Worm (Caenorhabditis elegans) whole organism, L4 larva: ENCODE measurements around the gene C03G5.14.

ENCODE experiments used
- F10B5.3 ChIP-seq: sonication (generic microtip); optimal IDR thresholded peaks from 2 replicates; lab custom pipeline; 2016; ENCODE audit warnings: mild to moderate bottlenecking, missing genetic modification characterization, missing compliant biosample characterization
- F26F4.8 ChIP-seq: fragments of 200-800 bp; sonication (Bioruptor generic); conservative IDR thresholded peaks from 2 replicates; pipeline ENCODE4 v1.3.6; 2022; ENCODE audit warnings: missing genetic modification characterization, missing compliant biosample characterization
- Y105C5A.15 ChIP-seq: fragments of 200-800 bp; sonication (Bioruptor generic); IDR thresholded peaks from 2 replicates; pipeline ENCODE4 v1.3.6; 2022; ENCODE audit warnings: missing genetic modification characterization, missing compliant biosample characterization
- Y5F2A.4 ChIP-seq: fragments of 200-800 bp; sonication (Bioruptor generic); optimal IDR thresholded peaks from 2 replicates; lab custom pipeline; 2018; ENCODE audit warnings: mild to moderate bottlenecking, missing genetic modification characterization, missing compliant biosample characterization
- Y75B8A.6 ChIP-seq: fragments of 200-800 bp; sonication (Bioruptor generic); IDR thresholded peaks from 2 replicates; pipeline ENCODE4 v1.3.6; 2022; ENCODE audit warnings: missing genetic modification reagents, missing genetic modification characterization, missing compliant biosample characterization
- aha-1 ChIP-seq: fragments of 150-350 bp; peaks from one replicate; lab custom pipeline; 2014; ENCODE audit warnings: missing biosample characterization, missing genetic modification characterization
- ceh-44 ChIP-seq: fragments of 200-800 bp; sonication (Bioruptor generic); IDR thresholded peaks from 2 replicates; pipeline ENCODE4 v1.3.6; 2022; ENCODE audit warnings: missing genetic modification reagents, missing genetic modification characterization, missing compliant biosample characterization
- ceh-62 ChIP-seq: sonication (generic microtip); optimal IDR thresholded peaks from 2 replicates; lab custom pipeline; 2017; ENCODE audit warnings: missing biosample characterization, missing genetic modification characterization
- cey-2 ChIP-seq: sonication (generic microtip); optimal IDR thresholded peaks from 3 replicates; lab custom pipeline; 2017; ENCODE audit warnings: missing genetic modification characterization, mild to moderate bottlenecking, missing compliant biosample characterization, antibody characterized with exemption, borderline replicate concordance; ENCODE audit not compliant: insufficient read depth
- ctbp-1 ChIP-seq: fragments of 200-800 bp; sonication (Bioruptor generic); IDR thresholded peaks from 2 replicates; pipeline ENCODE4 v1.3.6; 2022; ENCODE audit warnings: missing genetic modification reagents, missing genetic modification characterization, missing compliant biosample characterization
- daf-12 ChIP-seq: fragments of 150-350 bp; optimal IDR thresholded peaks from 2 replicates; lab custom pipeline; 2014; ENCODE audit warnings: missing biosample characterization, missing genetic modification reagents, missing genetic modification characterization
- daf-16 ChIP-seq, 3 experiments: sonication (generic microtip); optimal IDR thresholded peaks; 2 replicates each; lab custom pipeline; 2016 to 2017; ENCODE audit warnings: missing genetic modification characterization in 3 of 3, missing genetic modification reagents in 3 of 3, mild to moderate bottlenecking in 2 of 3, missing compliant biosample characterization in 2 of 3, missing biosample characterization in 1 of 3, moderate library complexity in 1 of 3
- dmd-6 ChIP-seq: fragments of 200-800 bp; sonication (Bioruptor generic); IDR thresholded peaks from 2 replicates; pipeline ENCODE4 v1.3.6; 2022; ENCODE audit warnings: missing genetic modification reagents, missing genetic modification characterization, missing compliant biosample characterization
- dmd-9 ChIP-seq: fragments of 200-800 bp; sonication (Bioruptor generic); IDR thresholded peaks from 2 replicates; pipeline ENCODE4 v1.3.6; 2022; ENCODE audit warnings: missing genetic modification reagents, missing genetic modification characterization, missing compliant biosample characterization
- dve-1 ChIP-seq: sonication (generic microtip); optimal IDR thresholded peaks from 2 replicates; lab custom pipeline; 2017; ENCODE audit warnings: antibody characterized with exemption, mild to moderate bottlenecking, missing genetic modification characterization, missing compliant biosample characterization; ENCODE audit not compliant: insufficient read depth
- egl-27 ChIP-seq: sonication (generic microtip); optimal IDR thresholded peaks from 3 replicates; lab custom pipeline; 2017; ENCODE audit warnings: missing biosample characterization, missing genetic modification reagents, missing genetic modification characterization
- fkh-10 ChIP-seq: fragments of 150-350 bp; optimal IDR thresholded peaks from 2 replicates; lab custom pipeline; 2014; ENCODE audit warnings: missing biosample characterization, missing genetic modification reagents, missing genetic modification characterization
- fos-1 ChIP-seq: fragments of 150-350 bp; optimal IDR thresholded peaks from 2 replicates; lab custom pipeline; 2014; ENCODE audit warnings: missing biosample characterization, missing genetic modification characterization
- gei-8 ChIP-seq: fragments of 200-800 bp; sonication (Bioruptor generic); optimal IDR thresholded peaks from 2 replicates; lab custom pipeline; 2018; ENCODE audit warnings: mild to moderate bottlenecking, missing genetic modification characterization, missing compliant biosample characterization
- hif-1 ChIP-seq, 2 experiments: sonication (generic microtip); optimal IDR thresholded peaks; 2 replicates each; lab custom pipeline; 2016 to 2017; ENCODE audit warnings: missing compliant biosample characterization in 2 of 2, missing genetic modification characterization in 2 of 2, missing genetic modification reagents in 2 of 2, missing genotype in 2 of 2, mild to moderate bottlenecking in 1 of 2
- hlh-11 ChIP-seq: fragments of 200-800 bp; sonication (Bioruptor generic); optimal IDR thresholded peaks from 2 replicates; lab custom pipeline; 2018; ENCODE audit warnings: mild to moderate bottlenecking, missing genetic modification characterization, missing compliant biosample characterization
- hlh-30 ChIP-seq: sonication (generic microtip); optimal IDR thresholded peaks from 2 replicates; lab custom pipeline; 2017; ENCODE audit warnings: antibody characterized with exemption, mild to moderate bottlenecking, missing genetic modification characterization, missing compliant biosample characterization; ENCODE audit not compliant: insufficient read depth
- lin-38 ChIP-seq: fragments of 200-800 bp; sonication (Bioruptor generic); IDR thresholded peaks from 2 replicates; pipeline ENCODE4 v1.3.6; 2022; ENCODE audit warnings: missing genetic modification reagents, missing genetic modification characterization, missing compliant biosample characterization
- lin-39 ChIP-seq: fragments of 150-350 bp; optimal IDR thresholded peaks from 2 replicates; lab custom pipeline; 2014; ENCODE audit warnings: missing biosample characterization, missing genetic modification reagents, missing genetic modification characterization
- lsy-2 ChIP-seq, 2 experiments: fragments of 150-350 bp in 1 of 2; sonication (generic microtip) in 1 of 2; optimal IDR thresholded peaks; 2 replicates each; lab custom pipeline; 2014 to 2017; ENCODE audit warnings: missing biosample characterization in 2 of 2, missing genetic modification characterization in 2 of 2
- madf-5 ChIP-seq, 2 experiments: fragments of 200-800 bp; sonication (Bioruptor generic); IDR thresholded peaks; 2 replicates each; pipeline ENCODE4 v1.3.6; 2022; ENCODE audit warnings: missing compliant biosample characterization in 2 of 2, missing genetic modification characterization in 2 of 2
- mdl-1 ChIP-seq, 2 experiments: fragments of 150-350 bp in 1 of 2; sonication (generic microtip) in 1 of 2; optimal IDR thresholded peaks; 2 replicates each; lab custom pipeline; 2014 to 2017; ENCODE audit warnings: missing biosample characterization in 2 of 2, missing genetic modification characterization in 2 of 2
- mep-1 ChIP-seq: fragments of 150-350 bp; sonication (generic microtip); optimal IDR thresholded peaks from 3 replicates; lab custom pipeline; 2014; ENCODE audit warnings: missing biosample characterization, missing genetic modification characterization
- mxl-2 ChIP-seq: fragments of 200-800 bp; sonication (Bioruptor generic); conservative IDR thresholded peaks from 2 replicates; pipeline ENCODE4 v1.3.6; 2022; ENCODE audit warnings: missing genetic modification reagents, missing genetic modification characterization, missing compliant biosample characterization
- mxl-3 ChIP-seq: fragments of 200-800 bp; sonication (Bioruptor generic); optimal IDR thresholded peaks from 2 replicates; lab custom pipeline; 2018; ENCODE audit warnings: mild to moderate bottlenecking, missing genetic modification characterization, missing compliant biosample characterization
- nhr-102 ChIP-seq: sonication (generic microtip); optimal IDR thresholded peaks from 2 replicates; lab custom pipeline; 2016; ENCODE audit warnings: mild to moderate bottlenecking, missing genetic modification characterization, moderate library complexity, missing compliant biosample characterization
- nhr-25 ChIP-seq: sonication (generic microtip); optimal IDR thresholded peaks from 2 replicates; lab custom pipeline; 2017; ENCODE audit warnings: missing genetic modification characterization, mild to moderate bottlenecking, missing compliant biosample characterization, antibody characterized with exemption, moderate library complexity, borderline replicate concordance; ENCODE audit not compliant: insufficient read depth
- nhr-28 ChIP-seq: fragments of 150-350 bp; optimal IDR thresholded peaks from 2 replicates; lab custom pipeline; 2014; ENCODE audit warnings: missing biosample characterization, missing genetic modification characterization
- nhr-48 ChIP-seq: sonication (generic microtip); optimal IDR thresholded peaks from 2 replicates; lab custom pipeline; 2016; ENCODE audit warnings: mild to moderate bottlenecking, missing genetic modification characterization, missing compliant biosample characterization
- nhr-6 ChIP-seq: fragments of 150-350 bp; optimal IDR thresholded peaks from 2 replicates; lab custom pipeline; 2014; ENCODE audit warnings: missing biosample characterization, missing genetic modification characterization
- pha-4 ChIP-seq, 2 experiments: fragments of 150-350 bp in 1 of 2; fragments of 200-800 bp in 1 of 2; sonication (Bioruptor generic) in 1 of 2; IDR thresholded peaks in 1 of 2; optimal IDR thresholded peaks in 1 of 2; 2 replicates each; pipeline versions ENCODE4 v1.3.6 to Lab custom; 2014 to 2022; ENCODE audit warnings: missing genetic modification characterization in 2 of 2, missing genetic modification reagents in 2 of 2, missing biosample characterization in 1 of 2, missing compliant biosample characterization in 1 of 2
- pqm-1 ChIP-seq: sonication (generic microtip); optimal IDR thresholded peaks from 2 replicates; lab custom pipeline; 2017; ENCODE audit warnings: missing biosample characterization, missing genetic modification characterization
- set-16 ChIP-seq: fragments of 200-800 bp; sonication (Bioruptor generic); IDR thresholded peaks from 2 replicates; pipeline ENCODE4 v1.3.6; 2022; ENCODE audit warnings: missing genetic modification reagents, missing genetic modification characterization, missing compliant biosample characterization
- snpc-4 ChIP-seq: fragments of 150-350 bp; optimal IDR thresholded peaks from 2 replicates; lab custom pipeline; 2014; ENCODE audit warnings: missing biosample characterization, missing genetic modification characterization
- unc-62 ChIP-seq, 3 experiments: fragments of 150-350 bp in 1 of 3; sonication (generic microtip); optimal IDR thresholded peaks in 2 of 3; peaks in 1 of 3; 1 replicate in 1 of 3; 2 replicates in 2 of 3; lab custom pipeline; 2014 to 2017; ENCODE audit warnings: missing biosample characterization in 3 of 3, missing genetic modification characterization in 3 of 3, missing genetic modification reagents in 3 of 3, missing genotype in 1 of 3
- zip-2 ChIP-seq: fragments of 150-350 bp; optimal IDR thresholded peaks from 2 replicates; lab custom pipeline; 2014; ENCODE audit warnings: missing biosample characterization, missing genetic modification characterization

Gene C03G5.14

DNA sequence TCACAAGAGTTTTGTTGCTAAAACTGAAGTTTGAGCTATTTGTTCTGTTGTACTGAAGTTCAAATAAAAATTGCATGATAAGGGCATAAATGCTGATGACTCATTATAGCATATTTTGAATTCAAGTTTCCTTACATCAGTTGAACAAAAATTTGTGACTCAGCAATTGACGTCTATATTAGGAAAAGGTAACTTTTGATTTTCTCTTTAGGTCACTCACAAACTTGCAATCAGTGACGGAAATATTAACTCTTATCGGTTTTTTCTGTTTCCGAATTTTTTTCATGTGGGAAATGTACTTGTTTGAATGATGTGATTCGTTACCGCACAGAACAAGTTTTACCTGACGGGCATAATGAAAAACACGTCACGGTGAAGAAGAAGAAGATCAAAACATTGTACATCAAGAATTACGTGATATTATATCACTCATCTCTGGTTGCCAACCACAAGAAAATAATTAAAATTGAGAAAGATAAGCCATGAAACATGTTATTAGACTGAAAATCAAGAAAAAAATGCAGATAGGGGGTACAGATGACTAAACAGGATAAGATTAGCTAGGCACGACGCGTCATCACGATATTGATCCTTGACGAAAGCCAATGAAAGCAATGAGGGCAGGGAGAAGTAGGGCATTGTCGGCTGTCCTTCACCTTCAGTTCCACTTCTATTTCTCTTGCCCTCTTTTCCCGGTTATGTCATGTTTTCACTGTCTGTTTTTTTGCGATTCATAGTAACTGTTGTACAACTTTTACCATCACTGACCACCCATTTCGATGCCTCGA, 42.1 kb downstream of the C03G5.14 start (continued):
- peak; percentile 87 for TF ChIP-seq pqm-1 (tag; lab: Kevin White, UChicago)
- peak in 1 of 2 experiments; percentile 94 for TF ChIP-seq unc-62 (GFP tag; optimal IDR thresholded peaks at IDR 0.05 in 1 of 2; lab: Kevin White, UChicago)
- no peak for TF ChIP-seq unc-62 (tag; optimal IDR thresholded peaks at IDR 0.05; lab: Kevin White, UChicago)
- no peak for TF ChIP-seq egl-27 (tag; lab: Kevin White, UChicago)
- TF ChIP-seq Y75B8A.6 (GFP tag; lab: Robert Waterston, UW) = no peak
- no peak for TF ChIP-seq F26F4.8
- no peak for TF ChIP-seq fos-1
- TF ChIP-seq nhr-102 (tag; lab: Kevin White, UChicago) = no peak
- TF ChIP-seq mep-1 (tag; lab: Kevin White, UChicago) = no peak
- peak; percentile 11 for TF ChIP-seq nhr-48
- no peak for TF ChIP-seq gei-8 (GFP tag; lab: Kevin White, UChicago)
- no peak for TF ChIP-seq Y105C5A.15
- no peak for TF ChIP-seq mxl-3 (GFP tag; lab: Kevin White, UChicago)
- no peak for TF ChIP-seq daf-12 (tag; lab: Kevin White, UChicago)
- TF ChIP-seq dmd-6 (GFP tag; lab: Robert Waterston, UW) = peak; percentile 49

DNA sequence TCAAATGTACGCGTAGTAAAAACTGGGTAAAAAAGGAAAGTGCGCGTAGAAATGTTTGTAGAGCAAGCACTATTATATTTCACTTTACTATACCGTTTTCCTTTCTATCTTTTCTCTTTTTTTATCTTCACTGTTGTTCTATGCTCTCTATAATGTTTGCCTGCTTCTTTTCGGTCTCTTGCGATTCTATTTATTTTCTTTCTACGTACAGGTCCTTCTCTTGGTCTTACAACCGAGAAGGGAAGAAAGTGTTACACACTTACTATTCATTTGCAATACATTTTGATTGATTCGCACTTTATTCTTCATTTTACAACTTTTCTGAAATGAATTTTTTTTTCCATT, 42.7 kb downstream of the C03G5.14 start:
- peak in 1 of 2 experiments; percentile 26 for TF ChIP-seq lsy-2 (tag; optimal IDR thresholded peaks at IDR 0.05; lab: Kevin White, UChicago)
- TF ChIP-seq madf-5 (GFP tag; IDR thresholded peaks at IDR 0.05; lab: Robert Waterston, UW) = no peak
- peak; percentile 51 for TF ChIP-seq dve-1 (tag; lab: Kevin White, UChicago)
- TF ChIP-seq set-16 (GFP tag; lab: Robert Waterston, UW) = no peak
- TF ChIP-seq daf-16 (GFP tag; optimal IDR thresholded peaks at IDR 0.05; lab: Kevin White, UChicago) = no peak
- TF ChIP-seq daf-16 (tag; optimal IDR thresholded peaks at IDR 0.05; lab: Kevin White, UChicago) = peak; percentile 9
- no peak for TF ChIP-seq ceh-62 (tag; lab: Kevin White, UChicago)
- peak; percentile 13 for TF ChIP-seq nhr-6
- peak; percentile 17 for TF ChIP-seq aha-1 (tag; lab: Kevin White, UChicago)
- no peak for TF ChIP-seq pha-4 (GFP tag; IDR thresholded peaks at IDR 0.05; lab: Robert Waterston, UW)
- TF ChIP-seq pha-4 (tag; optimal IDR thresholded peaks at IDR 0.05; lab: Kevin White, UChicago) = peak; percentile 9
- no peak for TF ChIP-seq lin-39 (tag; lab: Kevin White, UChicago)
- no peak for TF ChIP-seq hif-1 (tag; optimal IDR thresholded peaks at IDR 0.05; lab: Kevin White, UChicago)
- no peak for TF ChIP-seq cey-2
- TF ChIP-seq nhr-102 (tag; lab: Kevin White, UChicago) = no peak
- no peak for TF ChIP-seq ceh-44 (GFP tag; lab: Robert Waterston, UW)
- no peak for TF ChIP-seq nhr-25 (tag; lab: Kevin White, UChicago)
- TF ChIP-seq mdl-1 (tag; optimal IDR thresholded peaks at IDR 0.05; lab: Kevin White, UChicago) = no peak
- peak; percentile 24 for TF ChIP-seq nhr-28 (tag; lab: Kevin White, UChicago)

DNA sequence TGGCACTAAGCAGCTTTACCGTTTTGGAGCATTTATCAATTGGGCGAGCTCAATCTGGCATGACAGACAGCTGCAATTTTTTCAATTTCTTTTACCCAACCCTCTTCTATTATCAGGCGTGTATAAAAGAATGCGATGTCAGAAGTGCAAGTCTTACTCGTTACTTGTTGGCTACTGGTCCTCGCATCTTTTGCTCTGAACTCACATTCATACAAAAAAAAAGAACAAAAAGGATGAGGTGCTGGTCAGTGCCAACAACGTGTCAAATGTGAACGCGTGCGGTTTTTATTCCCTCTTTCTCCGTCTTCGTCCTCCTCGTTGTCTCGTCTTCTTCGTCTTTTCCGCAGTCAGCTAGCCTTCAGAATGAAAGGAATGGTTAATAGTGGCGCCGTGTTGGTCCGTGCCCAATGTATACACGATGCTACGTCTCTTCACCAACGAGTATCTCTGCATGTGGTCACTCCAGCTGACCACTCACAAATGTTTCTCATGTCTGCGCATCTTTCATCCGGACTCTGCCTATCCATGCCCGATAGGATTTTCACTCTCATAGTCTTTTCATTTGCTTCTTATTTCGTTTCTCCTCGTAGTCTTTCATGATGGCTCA, 44.2 kb downstream of the C03G5.14 start:
- TF ChIP-seq ctbp-1 (GFP tag; lab: Robert Waterston, UW) (no peak), F10B5.3 (no peak), lin-38 (GFP tag; lab: Robert Waterston, UW) (no peak), zip-2 (tag; lab: Kevin White, UChicago) (no peak), daf-16 (GFP tag; optimal IDR thresholded peaks at IDR 0.05; lab: Kevin White, UChicago) (no peak), daf-16 (tag; optimal IDR thresholded peaks at IDR 0.05; lab: Kevin White, UChicago) (peak; percentile 2), hlh-30 (tag; lab: Kevin White, UChicago) (peak; percentile 36), dmd-9 (GFP tag; lab: Robert Waterston, UW) (no peak), mdl-1 (tag; optimal IDR thresholded peaks at IDR 0.05; lab: Kevin White, UChicago) (peak; percentile 36 to 83), fkh-10 (GFP tag; lab: Kevin White, UChicago) (peak; percentile 21), hif-1 (tag; optimal IDR thresholded peaks at IDR 0.05; lab: Kevin White, UChicago) (peak in 1 of 2 experiments; percentile 25), cey-2 (no peak), mxl-3 (GFP tag; lab: Kevin White, UChicago) (peak; percentile 44), mxl-2 (GFP tag; lab: Robert Waterston, UW) (no peak), Y5F2A.4 (GFP tag; lab: Kevin White, UChicago) (no peak), lsy-2 (tag; optimal IDR thresholded peaks at IDR 0.05; lab: Kevin White, UChicago) (peak in 1 of 2 experiments; percentile 14), hlh-11 (tag; lab: Kevin White, UChicago) (peak; percentile 57), snpc-4 (tag; lab: Kevin White, UChicago) (no peak), unc-62 (GFP tag; optimal IDR thresholded peaks at IDR 0.05 in 1 of 2; lab: Kevin White, UChicago) (peak in 1 of 2 experiments; percentile 98), unc-62 (tag; optimal IDR thresholded peaks at IDR 0.05; lab: Kevin White, UChicago) (no peak), mep-1 (tag; lab: Kevin White, UChicago) (peak; percentile 19), aha-1 (tag; lab: Kevin White, UChicago) (peak; percentile 94), dmd-6 (GFP tag; lab: Robert Waterston, UW) (no peak)
